Worm (Caenorhabditis elegans): ENCODE results near the gene C49A9.3.

ce11 chrIV:6217066-6217465, 4.8 kb upstream of the C49A9.3 start, which contains the start of gene C49A9.9:
- TF ChIP-seq nhr-76 (tag; optimal IDR thresholded peaks at IDR 0.05) (no peak), nhr-237 (tag; optimal IDR thresholded peaks at IDR 0.05) (no peak), snpc-4 (tag; optimal IDR thresholded peaks at IDR 0.05) (no peak), unc-39 (tag; optimal IDR thresholded peaks at IDR 0.05) (no peak), lin-13 (tag; optimal IDR thresholded peaks at IDR 0.05) (no peak), ceh-83 (GFP tag; optimal IDR thresholded peaks at IDR 0.05) (no peak), ztf-11 (tag; optimal IDR thresholded peaks at IDR 0.05) (no peak), sem-2 (GFP tag; optimal IDR thresholded peaks at IDR 0.05) (no peak), elt-3 (tag; optimal IDR thresholded peaks at IDR 0.05) (no peak), ceh-43 (GFP tag; optimal IDR thresholded peaks at IDR 0.05) (no peak), blmp-1 (tag; optimal IDR thresholded peaks at IDR 0.05) (no peak), unc-62 (GFP tag; optimal IDR thresholded peaks at IDR 0.05) (no peak), pha-4 (tag; optimal IDR thresholded peaks at IDR 0.05) (no peak)

All from whole organism, mixed stage, embryonic.